Worm (Caenorhabditis elegans) whole organism, early embryonic: ENCODE data around the gene str-255.

Source experiments
- hmbx-1 ChIP-seq: sonication (generic microtip); optimal IDR thresholded peaks from 2 replicates; lab custom pipeline; 2016; ENCODE audit warnings: mild to moderate bottlenecking, missing genetic modification characterization, missing compliant biosample characterization
- tbx-11 ChIP-seq: fragments of 200-800 bp; sonication (Bioruptor generic); IDR thresholded peaks from 2 replicates; pipeline ENCODE4 v1.3.6; 2022; ENCODE audit warnings: missing genetic modification characterization, missing compliant biosample characterization
- tbx-37 ChIP-seq: fragments of 200-800 bp; sonication (Bioruptor generic); conservative IDR thresholded peaks from 2 replicates; pipeline ENCODE4 v1.3.6; 2022; ENCODE audit warnings: missing genetic modification reagents, missing genetic modification characterization, missing compliant biosample characterization

ce11 chrV:2175242-2175641, 11.6 kb upstream of the str-255 start, which contains the start of gene C45H4.18:
- TF ChIP-seq tbx-11, result no peak
- TF ChIP-seq tbx-37, result no peak
- TF ChIP-seq hmbx-1 (tag; lab: Kevin White, UChicago), result no peak
